Worm (Caenorhabditis elegans): ENCODE data around the gene srlf-34.

Gene srlf-34

DNA sequence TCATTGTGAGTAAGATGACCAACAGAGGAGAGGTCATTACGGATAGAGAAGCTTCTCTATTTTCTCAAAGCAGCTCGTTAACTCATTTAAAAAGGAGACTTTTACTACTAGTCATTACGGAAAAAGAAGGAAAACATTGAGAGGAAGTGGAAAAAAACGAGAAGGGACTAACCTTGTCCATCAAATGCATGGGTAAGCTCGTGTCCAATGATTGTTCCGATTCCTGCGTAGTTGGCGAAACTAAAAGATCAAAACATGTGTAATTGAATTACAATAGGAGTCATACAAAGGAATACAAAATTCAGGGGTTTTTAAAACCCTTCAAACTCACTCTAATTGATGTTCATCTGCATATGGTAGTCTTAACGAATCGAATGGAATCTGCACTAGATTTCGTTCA, 27.1 kb upstream of the srlf-34 start:
- no peak for TF ChIP-seq ttx-3 (tag; optimal IDR thresholded peaks at IDR 0.05)
- no peak for TF ChIP-seq T23F11.4 (GFP tag; optimal IDR thresholded peaks at IDR 0.05)
- TF ChIP-seq ahr-1 (tag; optimal IDR thresholded peaks at IDR 0.05): no peak

ce11 chrII:10288926-10289325, 23.2 kb upstream of the srlf-34 start:
- TF ChIP-seq ceh-45 (GFP tag; IDR thresholded peaks at IDR 0.05) (no peak), npax-4 (tag; optimal IDR thresholded peaks at IDR 0.05) (no peak), ceh-19 (GFP tag; optimal IDR thresholded peaks at IDR 0.05) (no peak), elt-4 (tag; optimal IDR thresholded peaks at IDR 0.05) (no peak), pros-1 (tag; optimal IDR thresholded peaks at IDR 0.05) (no peak), dve-1 (tag; optimal IDR thresholded peaks at IDR 0.05) (no peak), ceh-24 (tag; optimal IDR thresholded peaks at IDR 0.05) (no peak), ceh-34 (tag; optimal IDR thresholded peaks at IDR 0.05) (no peak), unc-3 (GFP tag; conservative IDR thresholded peaks at IDR 0.05) (no peak), unc-3 (tag; optimal IDR thresholded peaks at IDR 0.05) (no peak), ztf-16 (tag; optimal IDR thresholded peaks at IDR 0.05) (no peak), unc-42 (tag; optimal IDR thresholded peaks at IDR 0.05) (no peak), odd-2 (tag; optimal IDR thresholded peaks at IDR 0.05) (no peak), ref-2 (tag; optimal IDR thresholded peaks at IDR 0.05) (no peak), K09A11.1 (tag; optimal IDR thresholded peaks at IDR 0.05; ENCODE audit: insufficient read depth) (no peak), unc-86 (tag; optimal IDR thresholded peaks at IDR 0.05) (no peak), sdc-2 (tag; optimal IDR thresholded peaks at IDR 0.05) (no peak), ceh-18 (tag; optimal IDR thresholded peaks at IDR 0.05) (no peak), gmeb-2 (tag; optimal IDR thresholded peaks at IDR 0.05) (no peak), pha-4 (tag; optimal IDR thresholded peaks at IDR 0.05) (no peak), tbx-2 (tag; optimal IDR thresholded peaks at IDR 0.05) (no peak)

DNA sequence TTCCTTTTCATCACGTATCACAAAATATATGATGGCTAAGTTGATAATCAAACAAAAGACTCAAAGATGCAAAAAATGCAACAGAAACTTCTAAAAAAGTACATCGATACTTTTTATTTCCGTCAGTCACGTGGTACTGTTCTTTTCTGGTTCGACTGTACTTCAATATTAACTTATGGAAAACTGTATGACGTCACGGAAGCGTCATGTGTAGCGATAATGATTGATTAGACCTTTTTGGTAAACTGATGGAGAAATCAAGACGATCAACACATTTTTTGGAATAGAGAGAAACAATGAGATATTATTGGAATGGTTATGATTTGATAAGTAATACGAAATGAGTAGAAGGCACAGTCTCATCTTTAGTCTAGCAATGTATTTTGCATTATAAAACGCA, 17.8 kb upstream of the srlf-34 start:
- TF ChIP-seq ceh-9 (tag; optimal IDR thresholded peaks at IDR 0.05): no peak
- no peak for TF ChIP-seq dve-1 (tag; optimal IDR thresholded peaks at IDR 0.05)
- TF ChIP-seq hlh-6 (tag; optimal IDR thresholded peaks at IDR 0.05): no peak
- no peak for TF ChIP-seq pax-1 (tag; optimal IDR thresholded peaks at IDR 0.05)
- TF ChIP-seq pha-4 (tag; optimal IDR thresholded peaks at IDR 0.05): no peak
- TF ChIP-seq pat-9 (tag; optimal IDR thresholded peaks at IDR 0.05): no peak
- TF ChIP-seq odd-2 (tag; optimal IDR thresholded peaks at IDR 0.05): no peak
- no peak for TF ChIP-seq ceh-34 (tag; optimal IDR thresholded peaks at IDR 0.05)
- TF ChIP-seq fax-1 (tag; optimal IDR thresholded peaks at IDR 0.05): no peak
- no peak for TF ChIP-seq ets-4 (tag; optimal IDR thresholded peaks at IDR 0.05)

ce11 chrII:10300082-10300749, 11.9 kb upstream of the srlf-34 start, which contains the start of gene nep-26:
TSS of gene nep-26 (minus strand) at chrII:10300132.
- no peak for TF ChIP-seq mec-3 (tag; optimal IDR thresholded peaks at IDR 0.05; ENCODE audit: borderline replicate concordance)
- TF ChIP-seq unc-55 (GFP tag; optimal IDR thresholded peaks at IDR 0.05): peak; percentile 33

DNA sequence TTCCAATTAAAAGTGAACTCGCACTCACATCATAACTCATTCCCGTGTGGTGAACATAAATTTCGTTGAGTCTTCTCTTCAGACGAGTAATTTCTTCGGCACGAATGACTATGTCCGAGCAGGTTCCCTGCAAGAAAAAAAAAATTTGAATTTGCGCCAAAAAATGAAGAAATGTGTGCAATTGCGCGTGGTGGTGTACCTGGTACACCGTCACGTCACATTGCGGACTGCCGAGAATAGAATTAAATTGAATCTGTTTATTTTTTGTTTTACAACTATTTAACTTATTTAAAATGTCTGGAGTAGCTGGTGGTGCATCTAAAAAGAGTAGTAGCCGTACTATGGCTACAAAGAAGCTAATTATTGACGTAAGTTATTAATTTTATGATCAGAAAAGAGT, 11.1 kb upstream of the srlf-34 start, which contains the start of gene mdt-22:
TSS of gene mdt-22 (plus strand) at position 263 of the 400 bp plus-strand sequence.
- TF ChIP-seq ceh-2 (tag; optimal IDR thresholded peaks at IDR 0.05): peak; percentile 4
- peak; percentile 7 for TF ChIP-seq ceh-48 (tag; optimal IDR thresholded peaks at IDR 0.05)
- no peak for TF ChIP-seq lin-11 (tag; optimal IDR thresholded peaks at IDR 0.05)
- TF ChIP-seq unc-42 (tag; optimal IDR thresholded peaks at IDR 0.05): peak; percentile 83
- TF ChIP-seq ceh-9 (tag; optimal IDR thresholded peaks at IDR 0.05): no peak
- TF ChIP-seq pha-2 (tag; optimal IDR thresholded peaks at IDR 0.05): peak; percentile 13
- TF ChIP-seq Y22D7AL.16 (tag; optimal IDR thresholded peaks at IDR 0.05): no peak
- peak; percentile 10 for TF ChIP-seq ceh-31 (tag; optimal IDR thresholded peaks at IDR 0.05)
- TF ChIP-seq elt-2 (tag; optimal IDR thresholded peaks at IDR 0.05): peak; percentile 22
- peak; percentile 51 for TF ChIP-seq ref-2 (tag; optimal IDR thresholded peaks at IDR 0.05)
- no peak for TF ChIP-seq F13H6.1 (tag; optimal IDR thresholded peaks at IDR 0.05)
- TF ChIP-seq ceh-24 (tag; optimal IDR thresholded peaks at IDR 0.05): peak; percentile 9
- no peak for TF ChIP-seq npax-4 (tag; optimal IDR thresholded peaks at IDR 0.05)
- peak; percentile 3 for TF ChIP-seq sox-4 (tag; optimal IDR thresholded peaks at IDR 0.05)
- TF ChIP-seq ceh-18 (tag; optimal IDR thresholded peaks at IDR 0.05): peak; percentile 45
- TF ChIP-seq nfya-1 (tag; optimal IDR thresholded peaks at IDR 0.05): peak; percentile 76
- peak; percentile 45 for TF ChIP-seq pat-9 (tag; optimal IDR thresholded peaks at IDR 0.05)
- TF ChIP-seq ama-1 (optimal IDR thresholded peaks at IDR 0.05): no peak
- TF ChIP-seq pros-1 (tag; optimal IDR thresholded peaks at IDR 0.05): no peak
- peak; percentile 64 for TF ChIP-seq ceh-14 (tag; optimal IDR thresholded peaks at IDR 0.05)
- TF ChIP-seq pqm-1 (tag; optimal IDR thresholded peaks at IDR 0.05): no peak
- TF ChIP-seq madf-2 (tag; optimal IDR thresholded peaks at IDR 0.05): no peak

Data from whole organism, late embryonic.